Worm (Caenorhabditis elegans) whole organism, L4 larva: ENCODE measurements around the gene flad-1.

Experiments used
- F10B5.3 ChIP-seq: sonication (generic microtip); optimal IDR thresholded peaks from 2 replicates; lab custom pipeline; 2016; ENCODE audit warnings: mild to moderate bottlenecking, missing genetic modification characterization, missing compliant biosample characterization
- F44E2.7 ChIP-seq: fragments of 200-800 bp; sonication (Bioruptor generic); IDR thresholded peaks from 2 replicates; pipeline ENCODE4 v2.1.2; 2022; ENCODE audit warnings: missing genetic modification characterization, missing compliant biosample characterization
- R02D3.7 ChIP-seq: fragments of 150-350 bp; sonication (generic microtip); optimal IDR thresholded peaks from 3 replicates; lab custom pipeline; 2014; ENCODE audit warnings: missing biosample characterization, missing genetic modification characterization
- Y48G9A.11 ChIP-seq: fragments of 200-800 bp; sonication (Bioruptor generic); IDR thresholded peaks from 2 replicates; pipeline ENCODE4 v1.3.6; 2022; ENCODE audit warnings: missing genetic modification reagents, missing genetic modification characterization, missing compliant biosample characterization
- Y75B8A.6 ChIP-seq: fragments of 200-800 bp; sonication (Bioruptor generic); IDR thresholded peaks from 2 replicates; pipeline ENCODE4 v1.3.6; 2022; ENCODE audit warnings: missing genetic modification reagents, missing genetic modification characterization, missing compliant biosample characterization
- aha-1 ChIP-seq: fragments of 150-350 bp; peaks from one replicate; lab custom pipeline; 2014; ENCODE audit warnings: missing biosample characterization, missing genetic modification characterization
- arid-1 ChIP-seq: fragments of 200-800 bp; sonication (Bioruptor generic); conservative IDR thresholded peaks from 2 replicates; pipeline ENCODE4 v1.3.6; 2022; ENCODE audit warnings: missing genetic modification reagents, missing genetic modification characterization, missing compliant biosample characterization
- attf-4 ChIP-seq: sonication (generic microtip); optimal IDR thresholded peaks from 3 replicates; lab custom pipeline; 2017; ENCODE audit warnings: missing biosample characterization, missing genetic modification characterization
- ctbp-1 ChIP-seq: fragments of 200-800 bp; sonication (Bioruptor generic); IDR thresholded peaks from 2 replicates; pipeline ENCODE4 v1.3.6; 2022; ENCODE audit warnings: missing genetic modification reagents, missing genetic modification characterization, missing compliant biosample characterization
- daf-12 ChIP-seq: fragments of 150-350 bp; optimal IDR thresholded peaks from 2 replicates; lab custom pipeline; 2014; ENCODE audit warnings: missing biosample characterization, missing genetic modification reagents, missing genetic modification characterization
- dmd-6 ChIP-seq: fragments of 200-800 bp; sonication (Bioruptor generic); IDR thresholded peaks from 2 replicates; pipeline ENCODE4 v1.3.6; 2022; ENCODE audit warnings: missing genetic modification reagents, missing genetic modification characterization, missing compliant biosample characterization
- dmd-8 ChIP-seq: fragments of 200-800 bp; sonication (Bioruptor generic); IDR thresholded peaks from 2 replicates; pipeline ENCODE4 v1.3.6; 2022; ENCODE audit warnings: missing genetic modification characterization, missing compliant biosample characterization
- dmd-9 ChIP-seq: fragments of 200-800 bp; sonication (Bioruptor generic); IDR thresholded peaks from 2 replicates; pipeline ENCODE4 v1.3.6; 2022; ENCODE audit warnings: missing genetic modification reagents, missing genetic modification characterization, missing compliant biosample characterization
- egl-43 ChIP-seq: fragments of 200-800 bp; sonication (Bioruptor generic); IDR thresholded peaks from 2 replicates; pipeline ENCODE4 v1.3.6; 2022; ENCODE audit warnings: missing genetic modification reagents, missing genetic modification characterization, missing compliant biosample characterization
- gei-8 ChIP-seq: fragments of 200-800 bp; sonication (Bioruptor generic); optimal IDR thresholded peaks from 2 replicates; lab custom pipeline; 2018; ENCODE audit warnings: mild to moderate bottlenecking, missing genetic modification characterization, missing compliant biosample characterization
- hif-1 ChIP-seq, 2 experiments: sonication (generic microtip); optimal IDR thresholded peaks; 2 replicates each; lab custom pipeline; 2016 to 2017; ENCODE audit warnings: missing compliant biosample characterization in 2 of 2, missing genetic modification characterization in 2 of 2, missing genetic modification reagents in 2 of 2, missing genotype in 2 of 2, mild to moderate bottlenecking in 1 of 2
- hlh-30 ChIP-seq: sonication (generic microtip); optimal IDR thresholded peaks from 2 replicates; lab custom pipeline; 2017; ENCODE audit warnings: antibody characterized with exemption, mild to moderate bottlenecking, missing genetic modification characterization, missing compliant biosample characterization; ENCODE audit not compliant: insufficient read depth
- lim-7 ChIP-seq: fragments of 200-800 bp; sonication (Bioruptor generic); IDR thresholded peaks from 2 replicates; pipeline ENCODE4 v1.3.6; 2022; ENCODE audit warnings: missing genetic modification characterization, missing compliant biosample characterization
- lin-13 ChIP-seq: fragments of 150-350 bp; optimal IDR thresholded peaks from 2 replicates; lab custom pipeline; 2014; ENCODE audit warnings: missing biosample characterization, missing genetic modification reagents, missing genetic modification characterization
- lin-15B ChIP-seq: fragments of 150-350 bp; sonication (generic microtip); optimal IDR thresholded peaks from 3 replicates; lab custom pipeline; 2014; ENCODE audit warnings: missing biosample characterization, missing genetic modification characterization
- lin-38 ChIP-seq: fragments of 200-800 bp; sonication (Bioruptor generic); IDR thresholded peaks from 2 replicates; pipeline ENCODE4 v1.3.6; 2022; ENCODE audit warnings: missing genetic modification reagents, missing genetic modification characterization, missing compliant biosample characterization
- lir-3 ChIP-seq: sonication (generic microtip); optimal IDR thresholded peaks from 2 replicates; lab custom pipeline; 2016; ENCODE audit warnings: mild to moderate bottlenecking, missing genetic modification characterization, missing compliant biosample characterization
- lsy-2 ChIP-seq, 2 experiments: fragments of 150-350 bp in 1 of 2; sonication (generic microtip) in 1 of 2; optimal IDR thresholded peaks; 2 replicates each; lab custom pipeline; 2014 to 2017; ENCODE audit warnings: missing biosample characterization in 2 of 2, missing genetic modification characterization in 2 of 2
- madf-5 ChIP-seq, 2 experiments: fragments of 200-800 bp; sonication (Bioruptor generic); IDR thresholded peaks; 2 replicates each; pipeline ENCODE4 v1.3.6; 2022; ENCODE audit warnings: missing compliant biosample characterization in 2 of 2, missing genetic modification characterization in 2 of 2
- mdt-29 ChIP-seq: fragments of 200-800 bp; sonication (Bioruptor generic); IDR thresholded peaks from 2 replicates; pipeline ENCODE4 v1.3.6; 2022; ENCODE audit warnings: missing genetic modification reagents, missing genetic modification characterization, missing compliant biosample characterization
- mep-1 ChIP-seq: fragments of 150-350 bp; sonication (generic microtip); optimal IDR thresholded peaks from 3 replicates; lab custom pipeline; 2014; ENCODE audit warnings: missing biosample characterization, missing genetic modification characterization
- mxl-3 ChIP-seq: fragments of 200-800 bp; sonication (Bioruptor generic); optimal IDR thresholded peaks from 2 replicates; lab custom pipeline; 2018; ENCODE audit warnings: mild to moderate bottlenecking, missing genetic modification characterization, missing compliant biosample characterization
- nhr-10 ChIP-seq: fragments of 150-350 bp; optimal IDR thresholded peaks from 2 replicates; lab custom pipeline; 2014; ENCODE audit warnings: missing biosample characterization, missing genetic modification characterization
- nhr-102 ChIP-seq: sonication (generic microtip); optimal IDR thresholded peaks from 2 replicates; lab custom pipeline; 2016; ENCODE audit warnings: mild to moderate bottlenecking, missing genetic modification characterization, moderate library complexity, missing compliant biosample characterization
- nhr-11 ChIP-seq: fragments of 150-350 bp; optimal IDR thresholded peaks from 2 replicates; lab custom pipeline; 2014; ENCODE audit warnings: missing biosample characterization, missing genetic modification characterization
- nhr-41 ChIP-seq: fragments of 200-800 bp; sonication (Bioruptor generic); IDR thresholded peaks from 2 replicates; pipeline ENCODE4 v1.3.6; 2022; ENCODE audit warnings: missing genetic modification reagents, missing genetic modification characterization, missing compliant biosample characterization
- nhr-42 ChIP-seq: fragments of 200-800 bp; sonication (Bioruptor generic); IDR thresholded peaks from 2 replicates; pipeline ENCODE4 v1.3.6; 2022; ENCODE audit warnings: missing genetic modification characterization, missing compliant biosample characterization
- nhr-6 ChIP-seq: fragments of 150-350 bp; optimal IDR thresholded peaks from 2 replicates; lab custom pipeline; 2014; ENCODE audit warnings: missing biosample characterization, missing genetic modification characterization
- nhr-77 ChIP-seq: fragments of 150-350 bp; optimal IDR thresholded peaks from 2 replicates; lab custom pipeline; 2014; ENCODE audit warnings: missing biosample characterization, missing genetic modification characterization
- pha-4 ChIP-seq, 2 experiments: fragments of 150-350 bp in 1 of 2; fragments of 200-800 bp in 1 of 2; sonication (Bioruptor generic) in 1 of 2; IDR thresholded peaks in 1 of 2; optimal IDR thresholded peaks in 1 of 2; 2 replicates each; pipeline versions ENCODE4 v1.3.6 to Lab custom; 2014 to 2022; ENCODE audit warnings: missing genetic modification characterization in 2 of 2, missing genetic modification reagents in 2 of 2, missing biosample characterization in 1 of 2, missing compliant biosample characterization in 1 of 2
- pqm-1 ChIP-seq: sonication (generic microtip); optimal IDR thresholded peaks from 2 replicates; lab custom pipeline; 2017; ENCODE audit warnings: missing biosample characterization, missing genetic modification characterization
- rbr-2 ChIP-seq: sonication (generic microtip); optimal IDR thresholded peaks from 2 replicates; lab custom pipeline; 2016; ENCODE audit warnings: missing genotype, missing genetic modification characterization, missing compliant biosample characterization
- set-16 ChIP-seq: fragments of 200-800 bp; sonication (Bioruptor generic); IDR thresholded peaks from 2 replicates; pipeline ENCODE4 v1.3.6; 2022; ENCODE audit warnings: missing genetic modification reagents, missing genetic modification characterization, missing compliant biosample characterization
- skn-1 ChIP-seq: fragments of 150-350 bp; optimal IDR thresholded peaks from 2 replicates; lab custom pipeline; 2014; ENCODE audit warnings: missing biosample characterization, missing genetic modification characterization
- snpc-1.2 ChIP-seq: fragments of 200-800 bp; sonication (Bioruptor generic); IDR thresholded peaks from 2 replicates; pipeline ENCODE4 v1.3.6; 2022; ENCODE audit warnings: missing genetic modification reagents, missing genetic modification characterization, missing compliant biosample characterization
- spr-1 ChIP-seq: sonication (generic microtip); optimal IDR thresholded peaks from 2 replicates; lab custom pipeline; 2016; ENCODE audit warnings: mild to moderate bottlenecking, missing genetic modification characterization, missing compliant biosample characterization
- tra-1 ChIP-seq: fragments of 200-800 bp; sonication (Bioruptor generic); IDR thresholded peaks from 2 replicates; pipeline ENCODE4 v1.3.6; 2022; ENCODE audit warnings: missing genetic modification reagents, missing genetic modification characterization, missing compliant biosample characterization
- unc-39 ChIP-seq: sonication (generic microtip); optimal IDR thresholded peaks from 2 replicates; lab custom pipeline; 2017; ENCODE audit warnings: missing biosample characterization, missing genetic modification characterization
- unc-62 ChIP-seq, 3 experiments: fragments of 150-350 bp in 1 of 3; sonication (generic microtip); optimal IDR thresholded peaks in 2 of 3; peaks in 1 of 3; 1 replicate in 1 of 3; 2 replicates in 2 of 3; lab custom pipeline; 2014 to 2017; ENCODE audit warnings: missing biosample characterization in 3 of 3, missing genetic modification characterization in 3 of 3, missing genetic modification reagents in 3 of 3, missing genotype in 1 of 3
- zfp-2 ChIP-seq: sonication (generic microtip); optimal IDR thresholded peaks from 2 replicates; lab custom pipeline; 2016; ENCODE audit warnings: mild to moderate bottlenecking, missing genetic modification characterization, missing compliant biosample characterization
- zfp-3 ChIP-seq: fragments of 200-800 bp; sonication (Bioruptor generic); conservative IDR thresholded peaks from 2 replicates; pipeline ENCODE4 v1.3.6; 2022; ENCODE audit warnings: missing genetic modification reagents, missing genetic modification characterization, missing compliant biosample characterization
- zip-11 ChIP-seq: fragments of 200-800 bp; sonication (Bioruptor generic); IDR thresholded peaks from 2 replicates; pipeline ENCODE4 v1.3.6; 2022; ENCODE audit warnings: missing genetic modification characterization, missing compliant biosample characterization
- ztf-11 ChIP-seq: fragments of 150-350 bp; optimal IDR thresholded peaks from 2 replicates; lab custom pipeline; 2014; ENCODE audit warnings: missing biosample characterization, missing genetic modification characterization
- ztf-7 ChIP-seq: fragments of 150-350 bp; optimal IDR thresholded peaks from 2 replicates; lab custom pipeline; 2014; ENCODE audit warnings: missing biosample characterization, missing genetic modification characterization

The flad-1 gene

ce11 chrII:9956116-9956515 is 12.2 kb downstream of the flad-1 start:
- TF ChIP-seq madf-5 (GFP tag; IDR thresholded peaks at IDR 0.05; lab: Robert Waterston, UW) = no peak
- TF ChIP-seq nhr-11 = peak; percentile 3
- peak in 1 of 2 experiments; percentile 53 for TF ChIP-seq unc-62 (GFP tag; optimal IDR thresholded peaks at IDR 0.05 in 1 of 2; lab: Kevin White, UChicago)
- TF ChIP-seq unc-62 (tag; optimal IDR thresholded peaks at IDR 0.05; lab: Kevin White, UChicago) = no peak

ce11 chrII:9960127-9960526 is 16.2 kb downstream of the flad-1 start:
- TF ChIP-seq Y48G9A.11 (GFP tag; lab: Robert Waterston, UW) (no peak), nhr-10 (no peak), tra-1 (GFP tag; lab: Robert Waterston, UW) (no peak), lim-7 (GFP tag; lab: Robert Waterston, UW) (no peak), nhr-77 (tag; lab: Kevin White, UChicago) (no peak), R02D3.7 (no peak), snpc-1.2 (GFP tag; lab: Robert Waterston, UW) (no peak), Y75B8A.6 (GFP tag; lab: Robert Waterston, UW) (no peak), mdt-29 (GFP tag; lab: Robert Waterston, UW) (no peak), nhr-102 (tag; lab: Kevin White, UChicago) (no peak), arid-1 (no peak), nhr-42 (GFP tag; lab: Robert Waterston, UW) (no peak), hif-1 (tag; optimal IDR thresholded peaks at IDR 0.05; lab: Kevin White, UChicago) (no peak), ctbp-1 (no peak), ztf-7 (tag; lab: Kevin White, UChicago) (no peak), aha-1 (tag; lab: Kevin White, UChicago) (peak; percentile 78), rbr-2 (tag; lab: Kevin White, UChicago) (no peak), set-16 (GFP tag; lab: Robert Waterston, UW) (no peak), lin-15B (tag; lab: Kevin White, UChicago) (no peak), dmd-8 (no peak), dmd-9 (GFP tag; lab: Robert Waterston, UW) (no peak), zfp-3 (GFP tag; lab: Robert Waterston, UW) (no peak), mxl-3 (no peak), unc-62 (GFP tag; optimal IDR thresholded peaks at IDR 0.05 in 1 of 2; lab: Kevin White, UChicago) (peak in 1 of 2 experiments; percentile 84), unc-62 (tag; optimal IDR thresholded peaks at IDR 0.05; lab: Kevin White, UChicago) (no peak), gei-8 (GFP tag; lab: Kevin White, UChicago) (no peak), mep-1 (tag; lab: Kevin White, UChicago) (no peak), nhr-41 (GFP tag; lab: Robert Waterston, UW) (no peak), egl-43 (GFP tag; lab: Robert Waterston, UW) (peak; percentile 56; the same call in 1 of the 2 replicates), F44E2.7 (GFP tag; lab: Robert Waterston, UW) (no peak), hlh-30 (tag; lab: Kevin White, UChicago) (peak; percentile 7), pha-4 (GFP tag; IDR thresholded peaks at IDR 0.05; lab: Robert Waterston, UW) (no peak), pha-4 (tag; optimal IDR thresholded peaks at IDR 0.05; lab: Kevin White, UChicago) (no peak), skn-1 (no peak), zip-11 (GFP tag; lab: Robert Waterston, UW) (no peak)

ce11 chrII:9963808-9964207 is 19.9 kb downstream of the flad-1 start:
- TF ChIP-seq pqm-1 (peak; percentile 41), zfp-2 (no peak), hif-1 (tag; optimal IDR thresholded peaks at IDR 0.05; lab: Kevin White, UChicago) (no peak), nhr-6 (tag; lab: Kevin White, UChicago) (no peak), daf-12 (tag; lab: Kevin White, UChicago) (no peak), R02D3.7 (no peak), spr-1 (no peak), lir-3 (tag; lab: Kevin White, UChicago) (no peak), ztf-11 (tag; lab: Kevin White, UChicago) (no peak), lin-13 (GFP tag; lab: Kevin White, UChicago) (no peak), aha-1 (tag; lab: Kevin White, UChicago) (no peak), unc-39 (tag; lab: Kevin White, UChicago) (no peak), dmd-6 (peak; percentile 25; the same call in 1 of the 2 replicates), lsy-2 (tag; optimal IDR thresholded peaks at IDR 0.05; lab: Kevin White, UChicago) (no peak), attf-4 (no peak), lin-38 (GFP tag; lab: Robert Waterston, UW) (no peak), unc-62 (GFP tag; optimal IDR thresholded peaks at IDR 0.05 in 1 of 2; lab: Kevin White, UChicago) (peak in 1 of 2 experiments; percentile 93), unc-62 (tag; optimal IDR thresholded peaks at IDR 0.05; lab: Kevin White, UChicago) (no peak), ztf-7 (tag; lab: Kevin White, UChicago) (no peak), F10B5.3 (tag; lab: Kevin White, UChicago) (no peak)
